Fruit fly (Drosophila melanogaster) whole organism, larva: ENCODE measurements around the gene CG10959.

Experiments used
- noc ChIP-seq: fragments of 200-800 bp; sonication (Bioruptor generic); optimal IDR thresholded peaks from 3 replicates; lab custom pipeline; 2019; ENCODE audit warnings: missing biosample characterization, mild to moderate bottlenecking, missing genetic modification characterization, moderate library complexity

Gene CG10959

DNA sequence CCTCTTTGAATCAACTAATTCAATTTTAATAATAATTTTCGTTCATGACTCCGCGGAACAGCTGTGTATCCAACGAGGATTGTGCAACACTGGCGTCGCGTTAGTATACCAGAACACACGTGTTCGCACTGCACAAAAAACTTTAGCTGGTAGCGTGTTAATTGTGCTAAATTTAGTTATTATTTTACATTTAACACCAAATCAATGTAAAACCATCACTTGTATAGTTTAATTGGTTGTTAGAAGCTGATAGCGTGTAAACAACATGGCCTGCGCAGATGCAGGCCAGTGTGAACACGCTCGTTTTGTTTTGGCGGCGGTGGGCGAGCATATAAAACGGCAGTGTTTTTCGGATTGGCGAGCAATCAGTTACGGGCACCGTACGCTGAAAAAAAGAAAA is 8.7 kb downstream of the CG10959 start, which contains the start of the genes Traf6 and GIIIspla2:
TSS of gene Traf6 (minus strand) at position 93 of the 400 bp plus-strand sequence.
TSS of gene GIIIspla2 (plus strand) at position 335 of the 400 bp plus-strand sequence.
- peak; percentile 78 for TF ChIP-seq noc (tag; lab: Kevin White, UChicago)

DNA sequence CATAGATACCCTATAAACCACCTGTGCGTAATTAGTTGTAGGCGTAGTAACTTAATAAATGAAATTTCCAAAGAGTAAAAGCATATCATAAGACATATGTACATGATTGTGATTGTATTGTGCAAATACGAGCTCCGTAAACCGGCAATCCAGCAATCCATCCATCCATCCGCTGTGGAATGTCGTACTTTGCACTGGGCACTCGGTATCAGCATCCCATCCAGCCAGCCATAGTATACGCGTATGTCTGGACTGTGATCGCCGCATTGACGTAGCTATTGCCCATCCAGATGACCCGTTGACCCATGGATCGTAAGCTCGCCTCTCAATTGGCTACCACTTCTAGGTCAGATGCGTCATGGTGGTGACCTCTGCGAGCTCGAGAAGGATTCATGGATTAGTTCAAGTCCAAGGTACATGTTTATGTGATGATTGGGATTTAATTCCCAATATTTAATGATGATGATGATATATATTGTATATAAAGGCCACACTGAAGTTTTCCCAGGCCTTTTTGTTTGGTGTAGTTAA is 10.4 kb downstream of the CG10959 start:
- no peak for TF ChIP-seq noc (tag; lab: Kevin White, UChicago)

DNA sequence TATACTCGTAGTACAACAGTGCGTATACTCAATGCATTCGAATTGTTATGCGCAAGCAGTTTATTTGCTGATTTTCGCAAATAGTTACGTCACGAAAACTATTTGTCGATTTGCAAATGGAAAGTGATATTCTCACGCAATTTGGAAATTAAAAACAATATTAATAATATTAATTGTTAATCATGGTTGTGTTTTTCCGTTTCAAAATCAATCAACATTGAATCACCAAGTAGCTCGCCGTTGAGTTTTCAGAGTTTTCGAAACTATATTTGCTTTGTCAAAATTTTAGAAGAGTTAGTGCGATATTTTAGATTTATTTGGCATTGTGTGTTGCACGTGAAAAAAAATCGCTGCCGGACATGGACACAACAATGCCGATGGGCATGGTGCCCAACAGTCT is 11.2 kb downstream of the CG10959 start, which contains the start of gene CG15337:
TSS of gene CG15337 (plus strand) at position 301 of the 400 bp plus-strand sequence.
- no peak for TF ChIP-seq noc (tag; lab: Kevin White, UChicago)

DNA sequence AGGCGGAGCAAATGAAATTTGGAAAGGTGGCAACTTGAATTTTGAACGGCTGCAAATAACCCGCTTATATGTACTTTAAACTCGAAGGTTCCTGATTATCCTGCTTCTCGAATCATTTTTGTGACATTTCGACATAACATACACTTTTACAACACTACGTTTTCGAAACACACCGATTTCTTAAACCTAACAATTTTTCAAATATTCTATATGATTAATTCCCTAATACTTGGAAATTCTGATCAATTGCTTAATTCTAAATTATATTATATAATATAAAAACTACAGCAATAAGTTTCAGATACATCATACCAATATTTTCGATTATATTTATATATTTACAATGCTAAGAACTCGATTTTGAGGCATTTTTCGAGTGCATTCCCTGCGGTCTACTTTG is 14.1 kb downstream of the CG10959 start, which contains the start of gene CG10761:
TSS of gene CG10761 (minus strand) at position 101 of the 400 bp plus-strand sequence.
- TF ChIP-seq noc (tag; lab: Kevin White, UChicago): no peak

DNA sequence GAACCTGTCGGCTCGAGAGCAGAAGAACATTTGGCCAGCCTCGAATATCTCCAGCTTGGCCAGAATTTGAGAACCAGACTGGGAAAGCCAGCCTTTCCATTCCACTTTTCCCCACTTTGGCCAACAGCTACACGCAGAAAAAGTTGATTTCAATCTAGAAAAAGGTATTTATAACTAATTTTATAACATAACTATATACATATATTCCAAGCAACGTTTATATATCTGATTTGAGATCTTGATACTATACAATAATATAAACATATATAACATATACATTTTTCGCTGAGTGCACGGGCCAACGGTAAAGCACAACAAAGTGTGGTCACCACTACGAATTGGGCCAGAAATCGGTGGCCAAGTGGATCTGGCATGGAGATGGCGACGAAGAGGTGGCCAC is 14.9 kb downstream of the CG10959 start:
- no peak for TF ChIP-seq noc (tag; lab: Kevin White, UChicago)

DNA sequence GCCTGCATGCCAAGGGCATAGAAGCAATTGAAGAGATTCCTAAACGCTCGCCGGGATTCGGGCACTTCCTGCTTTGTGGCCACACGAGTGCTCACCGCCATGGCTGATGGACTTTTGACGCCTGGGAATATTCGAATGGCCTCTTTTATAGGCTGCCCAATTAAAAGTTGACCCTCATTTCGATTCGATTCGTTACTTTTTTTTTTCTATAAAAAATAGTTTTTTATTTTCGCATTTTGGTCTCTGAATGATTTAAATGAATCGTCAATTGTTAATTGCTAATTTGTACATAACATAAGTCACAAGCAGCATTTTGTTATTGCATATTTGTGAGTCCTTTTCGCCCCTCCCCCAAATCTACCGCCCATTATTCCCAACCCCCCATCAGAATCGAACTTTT is 17.0 kb downstream of the CG10959 start, which contains the start of gene Or7a:
TSS of gene Or7a (minus strand) at position 101 of the 400 bp plus-strand sequence.
- TF ChIP-seq noc (tag; lab: Kevin White, UChicago): no peak

DNA sequence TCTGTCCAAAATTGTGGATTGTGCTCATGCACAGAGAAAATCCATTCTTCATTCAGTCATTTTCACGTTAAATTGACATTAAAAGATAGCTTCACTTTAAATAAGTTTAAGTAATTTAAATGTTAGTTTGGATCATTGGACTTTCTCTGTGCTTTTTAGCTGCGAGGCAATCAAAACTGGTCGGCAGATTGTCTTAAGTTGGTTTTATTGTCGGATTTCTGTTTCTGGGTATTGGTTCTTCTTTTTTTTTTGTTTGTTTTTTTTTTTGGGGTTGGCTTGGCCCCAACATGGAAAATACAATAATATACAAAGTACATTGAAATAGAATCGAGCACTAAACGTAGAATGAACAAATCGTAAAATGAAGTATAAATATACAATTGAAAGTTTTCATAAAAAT is 21.6 kb downstream of the CG10959 start, which contains the start of gene CG2278:
TSS of gene CG2278 (minus strand) at position 101 of the 400 bp plus-strand sequence.
- TF ChIP-seq noc (tag; lab: Kevin White, UChicago): no peak

DNA sequence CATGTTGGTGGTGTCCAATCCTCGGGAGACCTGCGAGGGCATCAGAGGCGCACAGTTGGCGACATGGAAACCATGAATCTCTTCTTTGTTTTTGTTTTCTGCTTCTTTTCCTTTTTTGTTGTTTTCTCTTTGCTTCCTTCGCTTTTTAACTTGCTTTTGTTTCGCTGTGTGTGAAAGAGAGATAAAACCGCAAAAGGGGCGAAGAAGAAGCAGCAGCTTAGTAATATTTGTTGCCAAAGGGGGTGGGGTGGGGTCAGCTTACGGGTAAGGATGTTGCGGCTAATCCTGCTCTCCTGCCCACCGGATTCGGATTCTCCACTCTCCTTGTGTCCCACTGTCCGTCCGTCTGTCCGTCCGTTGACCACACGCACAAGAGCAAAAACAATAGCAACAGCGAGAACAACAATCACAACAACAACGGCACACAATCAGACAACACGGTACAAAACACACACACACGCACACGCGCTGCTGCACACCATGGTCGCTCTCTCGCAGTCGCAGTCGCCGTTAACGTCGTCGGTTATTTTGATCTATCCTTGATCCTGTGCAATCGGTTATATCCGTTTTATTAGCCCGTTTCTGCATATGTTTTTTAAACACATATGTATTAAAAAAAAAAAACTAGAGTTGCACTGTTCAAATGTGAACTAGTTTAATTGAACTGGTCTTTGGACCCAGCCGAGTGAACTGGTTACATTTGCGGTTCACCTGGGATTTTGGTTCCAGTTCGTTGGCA is 27.9 kb downstream of the CG10959 start:
- no peak for TF ChIP-seq noc (tag; lab: Kevin White, UChicago)

DNA sequence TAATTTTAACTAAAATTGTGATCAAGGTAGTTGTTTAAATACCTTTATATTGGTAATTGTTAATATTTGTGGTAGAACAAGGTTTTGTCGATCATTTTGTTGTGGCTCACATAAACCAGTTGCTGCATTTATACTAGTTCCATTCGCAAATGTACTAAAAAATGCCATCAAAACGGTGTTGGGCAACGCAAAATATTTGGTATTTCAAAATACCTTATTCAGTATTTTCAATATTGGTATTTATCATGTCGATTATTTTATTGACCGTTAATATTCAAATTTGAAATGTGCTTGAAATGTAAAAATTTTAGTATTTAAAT is 28.4 kb downstream of the CG10959 start, which contains the start of gene slpr:
TSS of gene slpr (minus strand) at position 156 of the 320 bp plus-strand sequence.
- TF ChIP-seq noc (tag; lab: Kevin White, UChicago): no peak

DNA sequence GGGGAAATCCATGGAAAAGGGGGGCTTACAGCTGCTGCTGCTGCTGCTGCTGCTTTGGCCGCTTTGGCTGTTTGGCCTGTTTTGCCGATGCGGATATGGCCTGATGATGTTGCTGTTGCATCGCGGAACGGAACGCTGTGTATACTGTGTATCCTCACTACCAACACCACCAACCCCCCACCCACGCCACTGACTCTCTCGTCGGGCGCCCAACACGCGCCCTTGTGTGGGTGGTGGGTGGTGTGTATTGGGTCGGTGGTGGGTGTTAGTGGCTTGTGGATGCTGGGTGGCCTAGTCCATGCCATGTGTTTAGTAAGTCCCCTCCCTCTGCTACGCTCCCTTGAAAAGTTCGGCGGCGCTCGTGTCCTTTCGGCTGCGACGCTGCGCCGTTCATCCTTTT is 29.2 kb downstream of the CG10959 start:
- no peak for TF ChIP-seq noc (tag; lab: Kevin White, UChicago)

DNA sequence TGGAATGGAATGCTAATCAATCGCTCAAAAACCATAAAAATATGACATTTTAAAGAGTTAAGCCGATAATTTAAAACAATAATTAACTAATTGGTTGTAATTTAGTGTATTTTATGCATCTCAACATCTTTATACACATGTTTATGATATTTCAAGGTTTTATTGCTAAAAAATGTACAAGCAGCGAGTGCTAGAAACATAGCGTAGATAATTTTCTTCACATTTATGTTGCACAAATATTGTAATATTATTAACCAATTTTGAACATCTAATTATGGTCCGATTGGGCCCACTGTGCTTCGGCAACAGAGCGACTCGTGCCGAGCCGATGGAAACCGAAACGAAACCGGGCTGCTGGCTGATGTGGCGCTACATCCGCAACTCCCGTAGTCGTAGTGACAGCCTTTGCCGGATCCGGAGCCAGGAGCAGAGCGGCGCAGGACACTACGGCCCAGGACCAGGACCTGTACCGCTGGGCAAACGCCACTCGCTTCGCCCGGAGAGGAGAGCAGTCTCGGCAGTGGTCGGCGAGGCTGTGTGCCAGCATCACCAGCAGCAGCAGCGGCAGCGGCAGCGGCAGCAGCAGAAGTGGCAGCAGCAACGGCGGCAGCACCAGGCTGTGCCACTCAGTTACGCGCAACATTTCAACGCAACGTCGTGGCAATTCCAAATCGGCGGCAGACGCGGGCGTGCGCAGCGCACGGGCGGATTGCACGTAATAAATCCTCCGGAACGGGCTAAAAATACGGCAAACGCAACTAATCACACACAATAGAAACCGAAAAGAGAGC is 29.8 kb downstream of the CG10959 start, which contains the start of gene sdt:
TSS of gene sdt (plus strand) at position 385 of the 791 bp plus-strand sequence.
- no peak for TF ChIP-seq noc (tag; lab: Kevin White, UChicago)

DNA sequence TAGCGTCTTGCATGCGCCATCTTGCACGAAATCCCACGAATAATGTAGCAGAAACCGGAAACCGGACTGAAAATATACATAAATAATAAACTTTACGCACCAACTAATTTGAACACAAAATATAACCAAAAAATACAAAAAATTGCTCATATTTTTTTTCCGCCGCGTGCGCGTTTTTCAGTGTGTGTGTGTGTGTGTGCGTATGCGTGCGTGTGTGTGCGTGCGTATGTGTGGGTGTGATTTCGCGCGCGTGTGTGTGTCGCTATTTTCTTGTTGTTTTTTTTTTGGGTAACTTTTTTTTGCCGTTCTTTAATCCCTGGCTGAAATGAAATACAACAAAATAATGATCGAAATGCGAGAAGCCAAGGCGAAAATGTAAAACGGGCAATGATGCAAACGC is 30.4 kb downstream of the CG10959 start:
- no peak for TF ChIP-seq noc (tag; lab: Kevin White, UChicago)

DNA sequence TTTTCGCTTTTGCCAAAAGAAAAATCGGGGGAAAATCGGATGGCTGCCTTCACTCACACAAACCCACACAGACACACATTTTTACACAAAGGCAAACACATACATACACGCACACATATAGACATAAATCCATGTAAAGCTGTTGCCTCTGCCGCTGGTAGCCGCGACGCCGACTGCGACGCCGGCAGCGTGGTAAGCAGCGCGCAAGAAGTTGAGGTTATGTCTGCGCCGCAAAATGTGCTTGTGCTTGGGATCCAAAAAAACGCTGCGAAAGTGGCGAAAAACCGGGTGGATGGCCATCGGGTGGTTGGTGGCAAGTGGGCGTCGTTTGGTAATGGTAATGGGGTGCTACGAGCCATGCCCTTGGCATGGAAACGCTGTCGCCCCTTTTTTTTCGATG is 31.3 kb downstream of the CG10959 start:
- no peak for TF ChIP-seq noc (tag; lab: Kevin White, UChicago)

DNA sequence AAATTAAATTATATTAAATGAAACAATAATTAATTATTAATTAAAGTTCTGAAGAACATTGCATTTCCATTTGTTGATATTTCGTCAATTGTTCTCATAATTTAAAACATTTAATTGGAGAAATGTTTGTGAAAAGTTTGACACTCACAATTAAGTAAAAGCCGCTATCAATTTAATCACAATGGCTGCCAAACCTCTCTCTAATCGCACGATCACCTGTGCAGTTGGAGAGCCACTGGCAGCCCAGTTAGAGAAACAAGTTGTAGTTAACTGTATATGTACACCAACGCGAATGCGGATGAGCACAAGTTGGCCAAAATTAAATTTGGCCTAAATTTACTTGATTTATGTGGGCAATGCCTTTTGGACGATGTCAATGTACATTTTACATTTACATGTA is 43.6 kb downstream of the CG10959 start:
- TF ChIP-seq noc (tag; lab: Kevin White, UChicago): no peak

DNA sequence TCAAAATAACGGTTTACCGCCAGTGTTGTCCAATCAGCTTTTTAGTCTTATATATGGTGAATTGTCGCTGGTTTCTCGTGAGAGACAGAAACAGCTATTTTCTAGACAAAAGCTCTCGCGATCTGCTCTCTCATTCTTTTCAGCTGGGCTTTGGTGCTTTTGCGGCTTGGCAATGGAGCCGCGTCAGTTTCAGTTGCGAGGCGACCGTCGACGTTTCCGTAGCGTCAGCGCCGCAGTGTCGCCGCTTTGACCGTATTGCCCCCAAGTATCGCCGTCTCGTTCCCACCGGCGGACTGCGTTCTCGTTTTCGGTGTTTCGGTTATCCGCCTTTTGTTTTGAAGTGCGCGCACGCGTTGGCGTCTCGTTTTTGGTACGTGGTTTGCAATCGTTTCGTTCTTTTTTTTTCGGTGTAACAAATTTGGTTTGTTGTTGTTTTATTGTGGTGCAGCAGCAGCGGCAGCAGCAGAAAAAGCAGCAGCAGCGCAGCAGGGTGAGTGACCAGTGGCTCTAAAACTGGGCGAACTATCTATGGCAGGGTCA is 44.5 kb downstream of the CG10959 start:
- no peak for TF ChIP-seq noc (tag; lab: Kevin White, UChicago)

DNA sequence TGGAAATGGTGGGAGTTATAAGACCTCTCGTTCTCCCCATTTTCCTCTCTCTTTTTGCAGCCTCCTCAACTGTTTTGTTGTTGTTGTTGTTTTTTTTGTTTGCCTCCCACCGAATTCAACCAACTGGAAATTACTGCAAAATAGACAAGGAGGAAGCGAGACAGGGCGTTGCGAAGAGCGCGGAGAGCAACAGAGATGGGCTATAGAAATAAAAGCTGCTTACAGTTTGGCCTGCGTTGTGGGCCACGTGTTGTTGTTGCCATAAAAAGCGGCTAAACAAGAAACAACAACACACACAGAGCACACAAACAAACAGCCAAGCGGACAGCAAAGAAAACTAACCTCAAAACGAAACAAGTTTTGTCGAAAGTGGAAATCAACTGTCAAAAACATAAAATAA is 46.0 kb downstream of the CG10959 start:
- TF ChIP-seq noc (tag; lab: Kevin White, UChicago): no peak
